Fruit fly (Drosophila melanogaster) whole organism, wandering third instar larva: ENCODE measurements around the gene SMC3.

Source experiments
- Abd-B ChIP-seq: fragments of >200 bp; optimal IDR thresholded peaks from 2 replicates; lab custom pipeline; 2017; ENCODE audit warnings: missing biosample characterization, missing genetic modification characterization
- CG32264 ChIP-seq: fragments of 200-800 bp; sonication (Bioruptor generic); optimal IDR thresholded peaks from 2 replicates; lab custom pipeline; 2016; ENCODE audit warnings: missing biosample characterization, missing genetic modification characterization
- CG9705 ChIP-seq: fragments of 200-800 bp; sonication (Bioruptor generic); optimal IDR thresholded peaks from 2 replicates; lab custom pipeline; 2018; ENCODE audit warnings: missing biosample characterization, mild to moderate bottlenecking, missing genetic modification characterization
- CrebA ChIP-seq: fragments of 200-800 bp; sonication (Bioruptor generic); optimal IDR thresholded peaks from 2 replicates; lab custom pipeline; 2016; ENCODE audit warnings: missing biosample characterization, mild to moderate bottlenecking, missing genetic modification characterization, borderline replicate concordance
- Dfd ChIP-seq: fragments of >200 bp; optimal IDR thresholded peaks from 2 replicates; lab custom pipeline; 2017; ENCODE audit warnings: missing biosample characterization, missing genetic modification characterization
- GATAd ChIP-seq: sonication (Bioruptor generic); optimal IDR thresholded peaks from 2 replicates; lab custom pipeline; 2016; ENCODE audit warnings: missing biosample characterization, missing genetic modification characterization
- HLH106 ChIP-seq: fragments of 200-800 bp; optimal IDR thresholded peaks from 3 replicates; lab custom pipeline; 2019; ENCODE audit warnings: missing biosample characterization, mild to moderate bottlenecking, missing genetic modification characterization, moderate library complexity
- Hnf4 ChIP-seq: fragments of 200-800 bp; sonication (Bioruptor generic); optimal IDR thresholded peaks from 2 replicates; lab custom pipeline; 2016; ENCODE audit warnings: missing biosample characterization, mild to moderate bottlenecking, missing genetic modification characterization
- Hr78 ChIP-seq: fragments of >200 bp; optimal IDR thresholded peaks from 2 replicates; lab custom pipeline; 2017; ENCODE audit warnings: missing biosample characterization, missing genetic modification characterization
- Hr83 ChIP-seq: fragments of 200-300 bp; sonication (Bioruptor generic); optimal IDR thresholded peaks from 2 replicates; lab custom pipeline; 2016; ENCODE audit warnings: missing biosample characterization, mild to moderate bottlenecking, missing genetic modification characterization, moderate library complexity; ENCODE audit not compliant: poor library complexity, severe bottlenecking
- Jra ChIP-seq: sonication (Bioruptor generic); optimal IDR thresholded peaks from 2 replicates; lab custom pipeline; 2016; ENCODE audit warnings: missing biosample characterization, missing genetic modification characterization
- Mio ChIP-seq: sonication (Bioruptor generic); optimal IDR thresholded peaks from 2 replicates; lab custom pipeline; 2016; ENCODE audit warnings: missing biosample characterization, missing genetic modification characterization
- Myc ChIP-seq: fragments of >200 bp; optimal IDR thresholded peaks from 2 replicates; lab custom pipeline; 2017
- N ChIP-seq: fragments of >200 bp; optimal IDR thresholded peaks from 2 replicates; lab custom pipeline; 2018; ENCODE audit warnings: missing biosample characterization, missing external identifiers, missing genetic modification characterization
- OdsH ChIP-seq: fragments of 200-800 bp; sonication (Bioruptor generic); optimal IDR thresholded peaks from 2 replicates; lab custom pipeline; 2016; ENCODE audit warnings: missing biosample characterization, mild to moderate bottlenecking, missing genetic modification characterization
- Rel ChIP-seq, 2 experiments: fragments of 200-800 bp; sonication (Bioruptor generic) in 1 of 2; optimal IDR thresholded peaks; 2 replicates in 1 of 2; 3 replicates in 1 of 2; lab custom pipeline; 2016 to 2019; ENCODE audit warnings: mild to moderate bottlenecking in 2 of 2, missing biosample characterization in 2 of 2, missing genetic modification characterization in 2 of 2, moderate library complexity in 1 of 2
- Sp1 ChIP-seq: fragments of 200-800 bp; sonication (Bioruptor generic); optimal IDR thresholded peaks from 3 replicates; lab custom pipeline; 2019; ENCODE audit warnings: missing biosample characterization, mild to moderate bottlenecking, missing genetic modification characterization, moderate library complexity
- Vsx2 ChIP-seq: fragments of 200-300, 225-300 bp; sonication (Bioruptor generic); optimal IDR thresholded peaks from 2 replicates; lab custom pipeline; 2018; ENCODE audit warnings: missing biosample characterization, missing genetic modification characterization; ENCODE audit not compliant: partially characterized antibody
- br ChIP-seq: fragments of 200-800 bp; sonication (Bioruptor generic); optimal IDR thresholded peaks from 2 replicates; lab custom pipeline; 2016; ENCODE audit warnings: missing biosample characterization, missing genetic modification characterization
- brk ChIP-seq: fragments of 200-800 bp; sonication (Bioruptor generic); optimal IDR thresholded peaks from 2 replicates; lab custom pipeline; 2016; ENCODE audit warnings: missing biosample characterization, mild to moderate bottlenecking, missing genetic modification characterization
- dl ChIP-seq, 2 experiments: fragments of 175-275, 200-275 bp in 1 of 2; fragments of 200-275 bp in 1 of 2; sonication (Bioruptor generic); optimal IDR thresholded peaks; lab custom pipeline; 2018; ENCODE audit warnings: mild to moderate bottlenecking in 2 of 2, missing biosample characterization in 2 of 2, missing genetic modification characterization in 2 of 2, moderate library complexity in 2 of 2; ENCODE audit not compliant: partially characterized antibody in 2 of 2, insufficient read depth in 1 of 2
- dmrt93B ChIP-seq: fragments of 200-800 bp; sonication (Bioruptor generic); optimal IDR thresholded peaks from 2 replicates; lab custom pipeline; 2018; ENCODE audit warnings: missing biosample characterization, mild to moderate bottlenecking, missing genetic modification characterization
- dsf ChIP-seq: sonication (Bioruptor generic); optimal IDR thresholded peaks from 2 replicates; lab custom pipeline; 2016; ENCODE audit warnings: missing biosample characterization, missing genetic modification characterization, borderline replicate concordance
- ey ChIP-seq: fragments of 200-800 bp; sonication (Bioruptor generic); optimal IDR thresholded peaks from 2 replicates; lab custom pipeline; 2016; ENCODE audit warnings: missing biosample characterization, missing genetic modification characterization
- foxo ChIP-seq, 2 experiments: fragments of 200-800 bp; sonication (Bioruptor generic); optimal IDR thresholded peaks; 2 replicates in 1 of 2; 3 replicates in 1 of 2; lab custom pipeline; 2016 to 2017; ENCODE audit warnings: missing biosample characterization in 2 of 2, missing genetic modification characterization in 2 of 2
- fru ChIP-seq: fragments of 200-800 bp; sonication (Bioruptor generic); optimal IDR thresholded peaks from 3 replicates; lab custom pipeline; 2016; ENCODE audit warnings: missing biosample characterization, mild to moderate bottlenecking, missing genetic modification characterization
- h ChIP-seq: fragments of 200-800 bp; sonication (Bioruptor generic); optimal IDR thresholded peaks from 3 replicates; lab custom pipeline; 2016; ENCODE audit warnings: missing biosample characterization, mild to moderate bottlenecking, missing genetic modification characterization
- jim ChIP-seq: fragments of 175-275, 200-325 bp; sonication (Bioruptor generic); optimal IDR thresholded peaks from 2 replicates; lab custom pipeline; 2016; ENCODE audit warnings: missing biosample characterization, mild to moderate bottlenecking, missing genetic modification characterization
- lola ChIP-seq: fragments of >200 bp; optimal IDR thresholded peaks from 2 replicates; lab custom pipeline; 2017; ENCODE audit warnings: missing biosample characterization, missing genetic modification characterization
- pan ChIP-seq: fragments of >200 bp; optimal IDR thresholded peaks from 2 replicates; lab custom pipeline; 2017
- psq ChIP-seq: fragments of 200-800 bp; sonication (Bioruptor generic); optimal IDR thresholded peaks from 3 replicates; lab custom pipeline; 2017; ENCODE audit warnings: missing biosample characterization, mild to moderate bottlenecking, missing genetic modification characterization, moderate library complexity
- rgr ChIP-seq: fragments of 200-800 bp; sonication (Bioruptor generic); optimal IDR thresholded peaks from 3 replicates; lab custom pipeline; 2016; ENCODE audit warnings: missing biosample characterization, mild to moderate bottlenecking, missing genetic modification characterization
- tai ChIP-seq: sonication (Bioruptor generic); optimal IDR thresholded peaks from 2 replicates; lab custom pipeline; 2016; ENCODE audit warnings: missing biosample characterization, missing genetic modification characterization
- usp ChIP-seq: fragments of >200 bp; optimal IDR thresholded peaks from 2 replicates; lab custom pipeline; 2017; ENCODE audit warnings: missing biosample characterization, missing genetic modification characterization
- woc ChIP-seq: sonication (Bioruptor generic); optimal IDR thresholded peaks from 2 replicates; lab custom pipeline; 2016; ENCODE audit warnings: missing biosample characterization, mild to moderate bottlenecking, missing genetic modification characterization

SMC3 gene

dm6 chrX:16586178-16586890, 6.9 kb downstream of the SMC3 start:
- TF ChIP-seq GATAd (GFP tag; lab: Kevin White, UChicago) (no peak), dmrt93B (GFP tag; lab: Kevin White, UChicago) (no peak), psq (GFP tag; lab: Kevin White, UChicago) (no peak), Myc (lab: Kevin White, UChicago) (no peak), Hr78 (no peak), Jra (GFP tag; lab: Kevin White, UChicago) (peak; percentile 7), jim (GFP tag; lab: Kevin White, UChicago) (no peak), CG9705 (GFP tag; lab: Kevin White, UChicago) (no peak), Rel (GFP tag; optimal IDR thresholded peaks at IDR 0.05; lab: Kevin White, UChicago) (no peak), Rel (tag; optimal IDR thresholded peaks at IDR 0.05; lab: Kevin White, UChicago) (no peak), h (no peak), lola (GFP tag; lab: Kevin White, UChicago) (no peak), Dfd (GFP tag; lab: Kevin White, UChicago) (no peak), N (GFP tag; lab: Kevin White, UChicago) (peak; percentile 14), woc (GFP tag; lab: Kevin White, UChicago) (no peak), Abd-B (GFP tag; lab: Kevin White, UChicago) (no peak), pan (lab: Kevin White, UChicago) (no peak), Mio (GFP tag; lab: Kevin White, UChicago) (no peak), br (GFP tag; lab: Kevin White, UChicago) (no peak), ey (GFP tag; lab: Kevin White, UChicago) (no peak), brk (GFP tag; lab: Kevin White, UChicago) (no peak), CG32264 (GFP tag; lab: Kevin White, UChicago) (no peak), dsf (GFP tag; lab: Kevin White, UChicago) (no peak), CrebA (no peak), tai (GFP tag; lab: Kevin White, UChicago) (no peak), Sp1 (GFP tag; lab: Kevin White, UChicago) (peak; percentile 42), Hnf4 (peak; percentile 7)

dm6 chrX:16585569-16585968, 7.7 kb downstream of the SMC3 start:
- no peak for TF ChIP-seq Hr83 (GFP tag; lab: Kevin White, UChicago)
- no peak for TF ChIP-seq rgr (GFP tag; lab: Kevin White, UChicago)
- TF ChIP-seq foxo (GFP tag; optimal IDR thresholded peaks at IDR 0.05; lab: Kevin White, UChicago): peak in 1 of 2 experiments; percentile 44
- no peak for TF ChIP-seq HLH106 (tag; lab: Kevin White, UChicago)
- no peak for TF ChIP-seq Jra (GFP tag; lab: Kevin White, UChicago)
- no peak for TF ChIP-seq CrebA
- no peak for TF ChIP-seq dl (GFP tag; optimal IDR thresholded peaks at IDR 0.05; lab: Kevin White, UChicago; ENCODE audit: insufficient read depth in 1 of 2, partially characterized antibody in 2 of 2)
- peak; percentile 6 for TF ChIP-seq OdsH (GFP tag; lab: Kevin White, UChicago)
- TF ChIP-seq Myc (lab: Kevin White, UChicago): no peak
- no peak for TF ChIP-seq usp (GFP tag; lab: Kevin White, UChicago)
- TF ChIP-seq h: no peak
- TF ChIP-seq br (GFP tag; lab: Kevin White, UChicago): no peak
- TF ChIP-seq fru (GFP tag; lab: Kevin White, UChicago): no peak
- TF ChIP-seq ey (GFP tag; lab: Kevin White, UChicago): peak; percentile 18
- TF ChIP-seq Vsx2: no peak
- TF ChIP-seq Abd-B (GFP tag; lab: Kevin White, UChicago): no peak

DNA sequence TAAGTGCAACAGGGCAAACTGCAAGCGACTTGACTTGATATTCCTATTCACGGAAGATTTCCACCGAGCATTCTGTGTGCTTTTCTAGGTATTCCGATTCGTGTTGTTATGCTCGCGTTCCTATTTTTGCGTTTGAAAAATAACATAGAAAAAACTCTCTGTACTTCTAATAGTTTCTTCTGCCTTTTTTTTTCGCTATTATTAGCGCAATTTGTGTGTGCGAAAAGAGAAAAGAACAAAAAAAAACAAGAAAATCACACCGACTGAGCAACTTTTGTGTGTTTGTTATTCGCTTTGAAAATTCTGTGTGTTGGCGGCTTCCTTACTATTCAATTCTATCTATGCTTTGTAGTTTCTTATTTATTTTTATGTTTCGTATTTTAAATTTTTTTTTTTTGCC, 9.5 kb downstream of the SMC3 start:
- no peak for TF ChIP-seq Vsx2
- TF ChIP-seq, all 38 proteins: peak for 0
